Worm (Caenorhabditis elegans): ENCODE data around the gene efl-3.

DNA sequence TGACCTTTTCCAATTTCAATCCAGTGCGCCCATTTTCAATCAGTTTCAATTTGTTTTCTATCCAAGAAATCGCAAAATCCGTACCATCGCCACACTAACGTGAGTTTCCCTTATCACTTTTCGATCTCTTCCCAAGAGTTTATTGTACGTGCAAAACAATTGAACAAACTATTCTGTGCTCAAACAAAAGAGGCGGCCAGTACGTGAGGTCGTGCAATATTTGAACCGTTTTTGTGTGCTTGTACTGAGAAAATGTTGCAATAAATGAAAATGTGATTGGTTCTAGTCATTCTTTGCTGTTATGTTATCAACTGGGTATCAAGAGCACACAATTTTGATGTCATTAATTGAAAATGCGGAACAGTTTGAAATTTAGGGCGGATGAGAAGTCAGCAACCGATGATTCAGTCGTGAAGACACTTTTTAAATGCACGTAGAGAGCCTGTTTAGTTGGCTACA, 37.2 kb downstream of the efl-3 start, which contains the start of gene F22B5.4:
- TF ChIP-seq dao-5 (tag; optimal IDR thresholded peaks at IDR 0.05) (no peak), him-1 (tag; optimal IDR thresholded peaks at IDR 0.05) (no peak), W03F9.2 (tag; optimal IDR thresholded peaks at IDR 0.05) (no peak)

All from whole organism, L4/young adult.